Fruit fly (Drosophila melanogaster): ENCODE results near the gene CG14668.

DNA sequence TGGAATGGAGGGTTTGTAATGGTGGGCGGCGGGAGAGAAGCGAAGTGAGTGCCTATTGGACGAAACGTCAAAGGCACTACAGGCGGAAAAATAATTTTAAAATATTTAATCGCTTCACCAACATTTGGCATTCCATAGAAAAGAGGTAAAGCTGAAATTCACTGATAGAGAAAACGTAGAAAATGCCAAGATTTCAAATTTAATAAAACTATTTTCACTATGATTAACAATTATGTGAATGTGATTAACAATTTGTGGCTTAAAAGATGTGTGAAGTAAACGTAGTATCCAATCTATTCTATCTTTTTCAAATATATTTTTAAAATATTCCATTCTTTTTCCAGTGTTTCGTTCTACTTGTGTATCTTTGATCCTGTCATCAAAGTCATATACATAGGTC is 2.0 kb upstream of the CG14668 start:
- TF ChIP-seq pan (optimal IDR thresholded peaks at IDR 0.05) (no peak), usp (GFP tag; optimal IDR thresholded peaks at IDR 0.05) (no peak)
